Worm (Caenorhabditis elegans) whole organism, L3 larva: ENCODE data around the gene F08F8.9.

Experiments used
- R02D3.7 ChIP-seq: fragments of 150-350 bp; optimal IDR thresholded peaks from 2 replicates; lab custom pipeline; 2014; ENCODE audit warnings: missing biosample characterization, missing genetic modification characterization
- ZK546.5 ChIP-seq: sonication (generic microtip); optimal IDR thresholded peaks from 2 replicates; lab custom pipeline; 2017; ENCODE audit warnings: missing biosample characterization, missing genetic modification characterization
- aly-2 ChIP-seq: fragments of 150-350 bp; optimal IDR thresholded peaks from 2 replicates; lab custom pipeline; 2014; ENCODE audit warnings: missing biosample characterization, missing genetic modification characterization
- ama-1 ChIP-seq: fragments of 150-350 bp; optimal IDR thresholded peaks from 2 replicates; lab custom pipeline; 2018
- ceh-16 ChIP-seq: sonication (generic microtip); optimal IDR thresholded peaks from 2 replicates; lab custom pipeline; 2017; ENCODE audit warnings: missing biosample characterization, missing genetic modification characterization
- ceh-28 ChIP-seq: fragments of 150-350 bp; optimal IDR thresholded peaks from 2 replicates; lab custom pipeline; 2014; ENCODE audit warnings: missing biosample characterization, missing genetic modification reagents, missing genetic modification characterization
- ceh-82 ChIP-seq: fragments of 150-350 bp; optimal IDR thresholded peaks from 2 replicates; lab custom pipeline; 2014; ENCODE audit warnings: missing biosample characterization, missing genetic modification characterization
- ceh-9 ChIP-seq: sonication (generic microtip); optimal IDR thresholded peaks from 2 replicates; lab custom pipeline; 2018; ENCODE audit warnings: missing biosample characterization, missing genetic modification characterization
- daf-12 ChIP-seq: fragments of 150-350 bp; optimal IDR thresholded peaks from 2 replicates; lab custom pipeline; 2014; ENCODE audit warnings: missing biosample characterization, missing genetic modification reagents, missing genetic modification characterization
- egl-27 ChIP-seq: sonication (generic microtip); optimal IDR thresholded peaks from 4 replicates; lab custom pipeline; 2017; ENCODE audit warnings: missing biosample characterization, missing genetic modification reagents, missing genetic modification characterization
- egl-5 ChIP-seq: fragments of 150-350 bp; optimal IDR thresholded peaks from 2 replicates; lab custom pipeline; 2017; ENCODE audit warnings: missing biosample characterization, missing genetic modification reagents, missing genetic modification characterization, inconsistent platforms
- elt-1 ChIP-seq: fragments of 150-350 bp; optimal IDR thresholded peaks from 2 replicates; lab custom pipeline; 2014; ENCODE audit warnings: missing biosample characterization, missing genetic modification characterization
- elt-2 ChIP-seq: sonication (generic microtip); optimal IDR thresholded peaks from 2 replicates; lab custom pipeline; 2016; ENCODE audit warnings: missing genetic modification reagents, mild to moderate bottlenecking, missing genetic modification characterization, missing compliant biosample characterization
- elt-3 ChIP-seq, 3 experiments: fragments of 150-350 bp in 1 of 3; sonication (generic microtip) in 2 of 3; optimal IDR thresholded peaks; 2 replicates in 2 of 3; 4 replicates in 1 of 3; lab custom pipeline; 2014 to 2017; ENCODE audit warnings: missing biosample characterization in 3 of 3, missing genetic modification characterization in 3 of 3
- eor-1 ChIP-seq, 2 experiments: fragments of 150-350 bp; optimal IDR thresholded peaks; 2 replicates each; lab custom pipeline; 2014 to 2018; ENCODE audit warnings: missing biosample characterization in 2 of 2, missing genetic modification characterization in 2 of 2
- fkh-10 ChIP-seq: sonication (generic microtip); optimal IDR thresholded peaks from 2 replicates; lab custom pipeline; 2017; ENCODE audit warnings: missing biosample characterization, missing genetic modification reagents, missing genetic modification characterization
- fkh-2 ChIP-seq: fragments of 150-350 bp; optimal IDR thresholded peaks from 2 replicates; lab custom pipeline; 2014; ENCODE audit warnings: missing biosample characterization, missing genetic modification reagents, missing genetic modification characterization
- hmg-11 ChIP-seq: sonication (generic microtip); optimal IDR thresholded peaks from 2 replicates; lab custom pipeline; 2016; ENCODE audit warnings: missing genetic modification characterization, missing compliant biosample characterization
- jun-1 ChIP-seq: fragments of 150-350 bp; optimal IDR thresholded peaks from 2 replicates; lab custom pipeline; 2014; ENCODE audit warnings: missing biosample characterization, missing genetic modification reagents, missing genetic modification characterization
- lin-15B ChIP-seq: fragments of 150-350 bp; optimal IDR thresholded peaks from 2 replicates; lab custom pipeline; 2014; ENCODE audit warnings: missing biosample characterization, missing genetic modification characterization
- lin-39 ChIP-seq: fragments of 150-350 bp; optimal IDR thresholded peaks from 2 replicates; lab custom pipeline; 2018; ENCODE audit warnings: missing biosample characterization, missing genetic modification reagents, missing genetic modification characterization
- lsy-12 ChIP-seq: sonication (generic microtip); optimal IDR thresholded peaks from 2 replicates; lab custom pipeline; 2016; ENCODE audit warnings: mild to moderate bottlenecking, missing genetic modification characterization, missing compliant biosample characterization
- mdl-1 ChIP-seq: fragments of 150-350 bp; optimal IDR thresholded peaks from 2 replicates; lab custom pipeline; 2014; ENCODE audit warnings: missing biosample characterization, missing genetic modification characterization
- mml-1 ChIP-seq: fragments of 150-350 bp; sonication (generic microtip); optimal IDR thresholded peaks from 3 replicates; lab custom pipeline; 2014; ENCODE audit warnings: missing biosample characterization, missing genetic modification characterization
- nfya-1 ChIP-seq: sonication (generic microtip); optimal IDR thresholded peaks from 2 replicates; lab custom pipeline; 2017; ENCODE audit warnings: missing genetic modification characterization, mild to moderate bottlenecking, missing compliant biosample characterization, antibody characterized with exemption, moderate library complexity; ENCODE audit not compliant: insufficient read depth
- nhr-11 ChIP-seq: fragments of 150-350 bp; optimal IDR thresholded peaks from 2 replicates; lab custom pipeline; 2014; ENCODE audit warnings: missing biosample characterization, missing genetic modification characterization
- nhr-12 ChIP-seq: fragments of 150-350 bp; optimal IDR thresholded peaks from 2 replicates; lab custom pipeline; 2014; ENCODE audit warnings: missing biosample characterization, missing genetic modification characterization
- nhr-23 ChIP-seq: fragments of 150-350 bp; optimal IDR thresholded peaks from 2 replicates; lab custom pipeline; 2014; ENCODE audit warnings: missing biosample characterization, missing genetic modification reagents, missing genetic modification characterization
- nhr-237 ChIP-seq: fragments of 150-350 bp; optimal IDR thresholded peaks from 2 replicates; lab custom pipeline; 2014; ENCODE audit warnings: missing biosample characterization, missing genetic modification characterization
- nhr-25 ChIP-seq: sonication (generic microtip); optimal IDR thresholded peaks from 2 replicates; lab custom pipeline; 2017; ENCODE audit warnings: missing biosample characterization, missing genetic modification characterization
- nhr-28 ChIP-seq: fragments of 150-350 bp; optimal IDR thresholded peaks from 2 replicates; lab custom pipeline; 2014; ENCODE audit warnings: missing biosample characterization, missing genetic modification characterization
- nhr-43 ChIP-seq: sonication (generic microtip); optimal IDR thresholded peaks from 2 replicates; lab custom pipeline; 2016; ENCODE audit warnings: mild to moderate bottlenecking, missing genetic modification characterization, missing compliant biosample characterization; ENCODE audit not compliant: poor library complexity, severe bottlenecking
- nhr-67 ChIP-seq: fragments of 150-350 bp; optimal IDR thresholded peaks from 2 replicates; lab custom pipeline; 2014; ENCODE audit warnings: missing biosample characterization, missing genetic modification characterization
- nhr-76 ChIP-seq: fragments of 150-350 bp; sonication (generic microtip); optimal IDR thresholded peaks from 5 replicates; lab custom pipeline; 2014; ENCODE audit warnings: missing biosample characterization, missing genetic modification characterization
- nhr-77 ChIP-seq: fragments of 150-350 bp; optimal IDR thresholded peaks from 2 replicates; lab custom pipeline; 2014; ENCODE audit warnings: missing biosample characterization, missing genetic modification characterization
- pha-4 ChIP-seq: fragments of 150-350 bp; optimal IDR thresholded peaks from 2 replicates; lab custom pipeline; 2014; ENCODE audit warnings: missing biosample characterization, missing genetic modification reagents, missing genetic modification characterization
- pqm-1 ChIP-seq: fragments of 150-350 bp; optimal IDR thresholded peaks from 2 replicates; lab custom pipeline; 2017; ENCODE audit warnings: missing biosample characterization, missing genetic modification characterization, inconsistent platforms
- sea-2 ChIP-seq: fragments of 150-350 bp; sonication (generic microtip); optimal IDR thresholded peaks from 4 replicates; lab custom pipeline; 2014; ENCODE audit warnings: missing biosample characterization, missing genetic modification reagents, missing genetic modification characterization
- skn-1 ChIP-seq: fragments of 150-350 bp; optimal IDR thresholded peaks from 2 replicates; lab custom pipeline; 2014; ENCODE audit warnings: missing biosample characterization, missing genetic modification characterization
- snpc-4 ChIP-seq: fragments of 150-350 bp; optimal IDR thresholded peaks from 2 replicates; lab custom pipeline; 2014; ENCODE audit warnings: missing biosample characterization, missing genetic modification characterization
- tbx-2 ChIP-seq: sonication (generic microtip); optimal IDR thresholded peaks from 2 replicates; lab custom pipeline; 2016; ENCODE audit warnings: mild to moderate bottlenecking, missing genetic modification characterization, missing compliant biosample characterization
- unc-39 ChIP-seq: sonication (generic microtip); optimal IDR thresholded peaks from 4 replicates; lab custom pipeline; 2017; ENCODE audit warnings: missing biosample characterization, missing genetic modification characterization
- unc-62 ChIP-seq: fragments of 150-350 bp; sonication (generic microtip); optimal IDR thresholded peaks from 4 replicates; lab custom pipeline; 2014; ENCODE audit warnings: missing biosample characterization, missing genetic modification reagents, missing genetic modification characterization
- zag-1 ChIP-seq: fragments of 150-350 bp; optimal IDR thresholded peaks from 2 replicates; lab custom pipeline; 2014; ENCODE audit warnings: missing biosample characterization, missing genetic modification characterization
- ztf-11 ChIP-seq: fragments of 150-350 bp; optimal IDR thresholded peaks from 2 replicates; lab custom pipeline; 2014; ENCODE audit warnings: missing biosample characterization, missing genetic modification characterization
- ztf-4 ChIP-seq: fragments of 150-350 bp; optimal IDR thresholded peaks from 2 replicates; lab custom pipeline; 2014; ENCODE audit warnings: missing biosample characterization, missing genetic modification characterization

F08F8.9 gene

DNA sequence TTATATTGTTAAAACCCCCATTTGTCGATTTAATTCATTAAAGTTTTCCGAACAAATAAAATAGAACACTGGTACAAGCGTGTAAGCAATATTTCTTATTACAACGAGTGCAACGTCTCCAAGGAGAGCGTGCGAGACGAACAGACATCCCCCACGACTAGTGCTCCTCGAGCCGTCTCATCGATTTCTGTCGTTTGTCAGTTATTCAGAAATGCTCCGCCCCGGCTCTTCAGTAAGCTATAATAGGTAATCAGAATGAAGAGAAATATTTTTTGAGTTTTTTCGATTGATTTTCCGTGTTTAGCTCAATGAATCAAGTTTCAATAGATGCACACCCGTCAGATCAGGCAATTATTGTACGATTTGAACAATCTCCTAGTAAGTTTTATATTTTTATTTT lies 15.1 kb downstream of the F08F8.9 start, which contains the start of gene kap-1:
TSS of gene kap-1 (plus strand) at position 143 of the 400 bp plus-strand sequence.
- TF ChIP-seq nhr-43 (tag; lab: Kevin White, UChicago) (peak; percentile 40), ama-1 (lab: Kevin White, UChicago) (peak; percentile 90), skn-1 (tag; lab: Kevin White, UChicago) (no peak), elt-2 (peak; percentile 11), ceh-82 (tag; lab: Kevin White, UChicago) (no peak), eor-1 (tag; optimal IDR thresholded peaks at IDR 0.05; lab: Kevin White, UChicago) (no peak), jun-1 (tag; lab: Kevin White, UChicago) (no peak), nhr-12 (tag; lab: Kevin White, UChicago) (no peak), R02D3.7 (tag; lab: Kevin White, UChicago) (no peak), sea-2 (GFP tag; lab: Kevin White, UChicago) (no peak), nfya-1 (tag; lab: Kevin White, UChicago) (peak; percentile 33), nhr-237 (no peak), ceh-9 (tag; lab: Kevin White, UChicago) (no peak), nhr-25 (tag; lab: Kevin White, UChicago) (no peak), aly-2 (tag; lab: Kevin White, UChicago) (no peak), lin-39 (no peak), nhr-76 (tag; lab: Kevin White, UChicago) (no peak), zag-1 (tag; lab: Kevin White, UChicago) (no peak), lsy-12 (peak; percentile 56), hmg-11 (peak; percentile 7), ztf-11 (tag; lab: Kevin White, UChicago) (no peak), unc-62 (GFP tag; lab: Kevin White, UChicago) (no peak), elt-1 (tag; lab: Kevin White, UChicago) (no peak), tbx-2 (tag; lab: Kevin White, UChicago) (no peak)

DNA sequence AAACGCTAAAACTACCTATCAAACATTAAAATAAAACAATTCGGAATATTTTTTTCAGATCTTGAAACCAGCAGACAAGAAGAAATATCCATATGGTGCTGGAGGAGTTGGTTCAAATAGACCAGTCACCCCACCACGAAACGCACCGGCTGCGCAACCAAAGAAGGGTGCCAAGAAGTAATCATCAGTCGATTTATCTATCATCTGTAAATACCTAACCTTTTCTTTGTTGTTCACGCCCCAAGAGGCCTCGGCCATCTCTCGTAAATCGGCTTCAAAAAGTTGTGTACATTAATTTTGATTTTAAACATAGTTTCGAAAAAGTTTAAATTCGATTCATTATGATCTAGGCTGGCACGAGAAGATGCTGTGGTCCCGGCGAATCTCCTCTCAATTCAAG lies 15.8 kb downstream of the F08F8.9 start:
- TF ChIP-seq ama-1 (lab: Kevin White, UChicago): peak; percentile 53
- TF ChIP-seq hmg-11: no peak

DNA sequence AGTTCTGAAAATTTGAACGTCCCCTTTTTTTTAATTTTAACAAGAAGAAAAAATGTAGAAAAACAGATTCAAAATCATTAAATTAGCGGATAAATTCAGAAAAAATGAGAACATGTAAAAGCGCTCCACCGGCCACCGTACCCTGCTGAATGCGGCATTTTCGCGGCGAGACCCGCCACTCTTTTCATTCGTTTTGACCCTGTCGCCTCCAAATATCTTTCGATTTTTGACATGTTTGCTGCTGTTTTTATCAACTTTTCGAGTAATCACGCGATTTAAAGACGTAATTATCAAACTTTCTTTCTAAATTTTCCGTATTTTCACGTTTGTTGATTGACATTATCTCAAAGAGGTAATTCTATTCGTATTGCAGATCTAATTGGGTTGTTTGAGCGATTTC lies 17.6 kb downstream of the F08F8.9 start, which contains the start of gene gsp-2:
TSS of gene gsp-2 (plus strand) at position 374 of the 400 bp plus-strand sequence.
- TF ChIP-seq zag-1 (tag; lab: Kevin White, UChicago) (no peak), ama-1 (lab: Kevin White, UChicago) (peak; percentile 52), lsy-12 (peak; percentile 46), snpc-4 (tag; lab: Kevin White, UChicago) (peak; percentile 62), ceh-9 (tag; lab: Kevin White, UChicago) (no peak), nfya-1 (tag; lab: Kevin White, UChicago) (peak; percentile 91), nhr-76 (tag; lab: Kevin White, UChicago) (no peak), nhr-77 (no peak), lin-39 (peak; percentile 80), ztf-11 (tag; lab: Kevin White, UChicago) (no peak), nhr-237 (no peak), fkh-10 (GFP tag; lab: Kevin White, UChicago) (no peak), egl-5 (tag; lab: Kevin White, UChicago) (peak; percentile 67), elt-1 (tag; lab: Kevin White, UChicago) (no peak), jun-1 (tag; lab: Kevin White, UChicago) (peak; percentile 29), nhr-67 (tag; lab: Kevin White, UChicago) (no peak), egl-27 (tag; lab: Kevin White, UChicago) (no peak), sea-2 (GFP tag; lab: Kevin White, UChicago) (no peak), pqm-1 (peak; percentile 57), ceh-82 (tag; lab: Kevin White, UChicago) (no peak), R02D3.7 (tag; lab: Kevin White, UChicago) (peak; percentile 52), ZK546.5 (tag; lab: Kevin White, UChicago) (peak; percentile 56), elt-2 (peak; percentile 65), unc-62 (GFP tag; lab: Kevin White, UChicago) (no peak), nhr-23 (peak; percentile 88), nhr-28 (tag; lab: Kevin White, UChicago) (no peak), unc-39 (no peak), mdl-1 (no peak), aly-2 (tag; lab: Kevin White, UChicago) (no peak), elt-3 (tag; optimal IDR thresholded peaks at IDR 0.05; lab: Kevin White, UChicago) (no peak), nhr-12 (tag; lab: Kevin White, UChicago) (no peak), hmg-11 (peak; percentile 34), daf-12 (no peak), nhr-43 (tag; lab: Kevin White, UChicago) (no peak), tbx-2 (tag; lab: Kevin White, UChicago) (no peak), ztf-4 (tag; lab: Kevin White, UChicago) (no peak), ceh-28 (tag; lab: Kevin White, UChicago) (no peak), ceh-16 (tag; lab: Kevin White, UChicago) (no peak), lin-15B (peak; percentile 93), eor-1 (tag; optimal IDR thresholded peaks at IDR 0.05; lab: Kevin White, UChicago) (no peak), nhr-11 (tag; lab: Kevin White, UChicago) (no peak), pha-4 (tag; lab: Kevin White, UChicago) (peak; percentile 86), nhr-25 (tag; lab: Kevin White, UChicago) (peak; percentile 51), mml-1 (tag; lab: Kevin White, UChicago) (no peak), fkh-2 (tag; lab: Kevin White, UChicago) (no peak)
